Fruit fly (Drosophila melanogaster) whole organism, embryonic: ENCODE data around the gene CG14631.

ENCODE experiments used
- Abd-B ChIP-seq: fragments of 200-800 bp; sonication (Bioruptor generic); optimal IDR thresholded peaks from 2 replicates; lab custom pipeline; 2018; ENCODE audit warnings: missing biosample characterization, mild to moderate bottlenecking, missing genetic modification characterization, moderate library complexity
- Atf3 ChIP-seq: fragments of 200-800 bp; sonication (Bioruptor generic); optimal IDR thresholded peaks from 3 replicates; lab custom pipeline; 2016; ENCODE audit warnings: missing biosample characterization, missing genetic modification characterization
- Bdp1 ChIP-seq: fragments of 200-800 bp; sonication (Bioruptor generic); optimal IDR thresholded peaks from 3 replicates; lab custom pipeline; 2016; ENCODE audit warnings: missing biosample characterization, missing genetic modification characterization
- Blimp-1 ChIP-seq: fragments of 200-800 bp; sonication (Bioruptor generic); optimal IDR thresholded peaks from 3 replicates; lab custom pipeline; 2018; ENCODE audit warnings: missing biosample characterization, missing genetic modification characterization, mild to moderate bottlenecking, moderate library complexity, missing genetic modification reagents
- Bteb2 ChIP-seq: fragments of 200-800 bp; sonication (Bioruptor generic); optimal IDR thresholded peaks from 2 replicates; lab custom pipeline; 2016; ENCODE audit warnings: missing biosample characterization, missing genetic modification characterization
- CG10267 ChIP-seq: fragments of 200-800 bp; sonication (Bioruptor generic); optimal IDR thresholded peaks from 2 replicates; lab custom pipeline; 2018; ENCODE audit warnings: missing biosample characterization, mild to moderate bottlenecking, missing genetic modification characterization, moderate library complexity
- CG1233 ChIP-seq: fragments of 200-800 bp; sonication (Bioruptor generic); optimal IDR thresholded peaks from 4 replicates; lab custom pipeline; 2018; ENCODE audit warnings: missing biosample characterization, mild to moderate bottlenecking, missing genetic modification characterization
- CG13775 ChIP-seq: fragments of 200-800 bp; sonication (Bioruptor generic); optimal IDR thresholded peaks from 3 replicates; lab custom pipeline; 2017; ENCODE audit warnings: missing biosample characterization, mild to moderate bottlenecking, missing genetic modification characterization
- CG1647 ChIP-seq: fragments of 200-800 bp; sonication (Bioruptor generic); optimal IDR thresholded peaks from 3 replicates; lab custom pipeline; 2016; ENCODE audit warnings: missing biosample characterization, missing genetic modification characterization
- CG17385 ChIP-seq: fragments of 200-800 bp; sonication (Bioruptor generic); optimal IDR thresholded peaks from 3 replicates; lab custom pipeline; 2018; ENCODE audit warnings: missing biosample characterization, mild to moderate bottlenecking, missing genetic modification characterization
- CG18011 ChIP-seq: fragments of 200-800 bp; sonication (Bioruptor generic); optimal IDR thresholded peaks from 2 replicates; lab custom pipeline; 2017; ENCODE audit warnings: missing biosample characterization, missing genetic modification characterization, mild to moderate bottlenecking, moderate library complexity, missing genotype
- CG32532 ChIP-seq: fragments of 200-800 bp; sonication (Bioruptor generic); IDR thresholded peaks from 2 replicates; pipeline ENCODE4 v1.3.6; 2022; ENCODE audit warnings: missing biosample characterization, missing genetic modification characterization
- CG32772 ChIP-seq: fragments of 200-800 bp; sonication (Bioruptor generic); IDR thresholded peaks from 2 replicates; pipeline ENCODE4 v1.3.6; 2022; ENCODE audit warnings: missing biosample characterization, missing genetic modification characterization
- CG33213 ChIP-seq: fragments of 200-800 bp; sonication (Bioruptor generic); optimal IDR thresholded peaks from 3 replicates; lab custom pipeline; 2016; ENCODE audit warnings: missing biosample characterization, missing genetic modification characterization
- CG3838 ChIP-seq: fragments of 200-800 bp; sonication (Bioruptor generic); optimal IDR thresholded peaks from 3 replicates; lab custom pipeline; 2016; ENCODE audit warnings: missing biosample characterization, missing genetic modification characterization
- CG6765 ChIP-seq: fragments of 200-800 bp; sonication (Bioruptor generic); optimal IDR thresholded peaks from 3 replicates; lab custom pipeline; 2017; ENCODE audit warnings: missing biosample characterization, mild to moderate bottlenecking, missing genetic modification characterization
- CG7372 ChIP-seq: fragments of 200-800 bp; sonication (Bioruptor generic); IDR thresholded peaks from 2 replicates; pipeline ENCODE4 v1.3.6; 2022; ENCODE audit warnings: missing biosample characterization, missing genetic modification characterization
- CG9727 ChIP-seq: fragments of 200-800 bp; sonication (Bioruptor generic); optimal IDR thresholded peaks from 3 replicates; lab custom pipeline; 2017; ENCODE audit warnings: missing biosample characterization, mild to moderate bottlenecking, missing genetic modification characterization
- Deaf1 ChIP-seq: fragments of 200-800 bp; optimal IDR thresholded peaks from 3 replicates; lab custom pipeline; 2019; ENCODE audit warnings: missing biosample characterization, mild to moderate bottlenecking, missing genetic modification characterization, moderate library complexity
- Dip2 ChIP-seq: fragments of 200-800 bp; sonication (Bioruptor generic); IDR thresholded peaks from 2 replicates; pipeline ENCODE4 v1.3.6; 2022; ENCODE audit warnings: missing biosample characterization, missing genetic modification characterization
- Doc2 ChIP-seq: fragments of 200-800 bp; sonication (Bioruptor generic); IDR thresholded peaks from 2 replicates; pipeline ENCODE4 v1.3.6; 2022; ENCODE audit warnings: missing biosample characterization, missing genetic modification characterization
- Dp ChIP-seq: fragments of 200-800 bp; sonication (Bioruptor generic); optimal IDR thresholded peaks from 2 replicates; lab custom pipeline; 2018; ENCODE audit warnings: missing biosample characterization, mild to moderate bottlenecking, missing genetic modification characterization, moderate library complexity
- Dref ChIP-seq: fragments of 200-800 bp; sonication (Bioruptor generic); IDR thresholded peaks from 2 replicates; pipeline ENCODE4 v1.3.6; 2022; ENCODE audit warnings: missing biosample characterization, missing genetic modification characterization
- Fer3 ChIP-seq: fragments of 200-800 bp; sonication (Bioruptor generic); optimal IDR thresholded peaks from 2 replicates; lab custom pipeline; 2018; ENCODE audit warnings: missing biosample characterization, mild to moderate bottlenecking, missing genetic modification characterization, moderate library complexity
- Hr51 ChIP-seq, 2 experiments: fragments of 200-800 bp; sonication (Bioruptor generic); optimal IDR thresholded peaks; 2 replicates in 1 of 2; 3 replicates in 1 of 2; lab custom pipeline; 2016 to 2018; ENCODE audit warnings: missing biosample characterization in 2 of 2, missing genetic modification characterization in 2 of 2, mild to moderate bottlenecking in 1 of 2, moderate library complexity in 1 of 2
- Jarid2 ChIP-seq: fragments of 200-800 bp; sonication (Bioruptor generic); optimal IDR thresholded peaks from 3 replicates; lab custom pipeline; 2017; ENCODE audit warnings: mild to moderate bottlenecking, missing biosample characterization, missing genetic modification reagents, missing genetic modification characterization
- NC2β ChIP-seq: fragments of 200-800 bp; sonication (Bioruptor generic); optimal IDR thresholded peaks from 2 replicates; lab custom pipeline; 2016; ENCODE audit warnings: missing biosample characterization, missing genetic modification characterization
- Oaz ChIP-seq: fragments of 200-800 bp; sonication (Bioruptor generic); IDR thresholded peaks from 2 replicates; pipeline ENCODE4 v1.3.6; 2022; ENCODE audit warnings: missing biosample characterization, missing genetic modification characterization
- Ptx1 ChIP-seq: fragments of 200-800 bp; sonication (Bioruptor generic); IDR thresholded peaks from 2 replicates; pipeline ENCODE4 v1.3.6; 2022; ENCODE audit warnings: missing biosample characterization, missing genetic modification characterization
- corto ChIP-seq: fragments of 200-800 bp; sonication (Bioruptor generic); optimal IDR thresholded peaks from 2 replicates; lab custom pipeline; 2016; ENCODE audit warnings: missing biosample characterization, mild to moderate bottlenecking, missing genetic modification characterization, moderate library complexity
- da ChIP-seq: fragments of 200-800 bp; sonication (Bioruptor generic); optimal IDR thresholded peaks from 2 replicates; lab custom pipeline; 2016; ENCODE audit warnings: missing biosample characterization, missing genetic modification characterization
- dmrt11E ChIP-seq: fragments of 200-800 bp; sonication (Bioruptor generic); optimal IDR thresholded peaks from 3 replicates; lab custom pipeline; 2018; ENCODE audit warnings: missing biosample characterization, mild to moderate bottlenecking, missing genetic modification characterization, moderate library complexity
- dpn ChIP-seq, 2 experiments: fragments of 200-800 bp; sonication (Bioruptor generic); optimal IDR thresholded peaks; 3 replicates each; lab custom pipeline; 2016; ENCODE audit warnings: missing biosample characterization in 2 of 2, missing genetic modification characterization in 2 of 2
- eve ChIP-seq, 2 experiments: fragments of >200 bp; optimal IDR thresholded peaks; 2 replicates each; lab custom pipeline; 2017; ENCODE audit warnings: missing biosample characterization in 2 of 2, missing genetic modification characterization in 2 of 2
- eyg ChIP-seq: fragments of 200-800 bp; sonication (Bioruptor generic); optimal IDR thresholded peaks from 3 replicates; lab custom pipeline; 2016; ENCODE audit warnings: missing biosample characterization, missing genetic modification characterization
- klu ChIP-seq: fragments of 200-800 bp; sonication (Bioruptor generic); IDR thresholded peaks from 2 replicates; pipeline ENCODE4 v1.3.6; 2022; ENCODE audit warnings: missing biosample characterization, missing genetic modification characterization
- lbe ChIP-seq: fragments of 200-800 bp; sonication (Bioruptor generic); optimal IDR thresholded peaks from 2 replicates; lab custom pipeline; 2016; ENCODE audit warnings: missing biosample characterization, mild to moderate bottlenecking, missing genetic modification characterization
- nmo ChIP-seq: fragments of 200-800 bp; sonication (Bioruptor generic); optimal IDR thresholded peaks from 2 replicates; lab custom pipeline; 2018; ENCODE audit warnings: missing biosample characterization, mild to moderate bottlenecking, missing genetic modification characterization, moderate library complexity
- p53 ChIP-seq: fragments of 200-800 bp; sonication (Bioruptor generic); optimal IDR thresholded peaks from 2 replicates; lab custom pipeline; 2016; ENCODE audit warnings: missing biosample characterization, missing genetic modification characterization
- ranshi ChIP-seq: fragments of 200-800 bp; sonication (Bioruptor generic); IDR thresholded peaks from 2 replicates; pipeline ENCODE4 v1.3.6; 2022; ENCODE audit warnings: missing biosample characterization, missing genetic modification characterization
- sc ChIP-seq, 3 experiments: fragments of >200 bp in 2 of 3; fragments of 200-800 bp in 1 of 3; sonication (Bioruptor generic) in 1 of 3; optimal IDR thresholded peaks; 2 replicates in 2 of 3; 3 replicates in 1 of 3; lab custom pipeline; 2017; ENCODE audit warnings: mild to moderate bottlenecking in 1 of 3, missing biosample characterization in 1 of 3, missing genetic modification characterization in 1 of 3, missing genetic modification reagents in 1 of 3
- sim ChIP-seq: fragments of 200-800 bp; sonication (Bioruptor generic); IDR thresholded peaks from 2 replicates; pipeline ENCODE4 v1.3.6; 2022; ENCODE audit warnings: missing biosample characterization, missing genetic modification characterization
- sisA ChIP-seq: fragments of 200-800 bp; sonication (Bioruptor generic); IDR thresholded peaks from 2 replicates; pipeline ENCODE4 v1.3.6; 2022; ENCODE audit warnings: missing biosample characterization, missing genetic modification characterization
- slbo ChIP-seq: fragments of 200-800 bp; sonication (Bioruptor generic); IDR thresholded peaks from 2 replicates; pipeline ENCODE4 v1.3.6; 2022; ENCODE audit warnings: missing biosample characterization, missing genetic modification characterization
- sr ChIP-seq: fragments of 200-800 bp; sonication (Bioruptor generic); IDR thresholded peaks from 3 replicates; pipeline ENCODE4 v1.3.6; 2022; ENCODE audit warnings: missing biosample characterization, missing genetic modification characterization
- z ChIP-seq: fragments of 200-800 bp; sonication (Bioruptor generic); IDR thresholded peaks from 3 replicates; pipeline ENCODE4 v1.3.6; 2022; ENCODE audit warnings: missing biosample characterization, missing genetic modification characterization
- zfh1 ChIP-seq: fragments of 200-800 bp; sonication (Bioruptor generic); IDR thresholded peaks from 3 replicates; pipeline ENCODE4 v1.3.6; 2022; ENCODE audit warnings: missing biosample characterization, missing genetic modification characterization

CG14631 gene

DNA sequence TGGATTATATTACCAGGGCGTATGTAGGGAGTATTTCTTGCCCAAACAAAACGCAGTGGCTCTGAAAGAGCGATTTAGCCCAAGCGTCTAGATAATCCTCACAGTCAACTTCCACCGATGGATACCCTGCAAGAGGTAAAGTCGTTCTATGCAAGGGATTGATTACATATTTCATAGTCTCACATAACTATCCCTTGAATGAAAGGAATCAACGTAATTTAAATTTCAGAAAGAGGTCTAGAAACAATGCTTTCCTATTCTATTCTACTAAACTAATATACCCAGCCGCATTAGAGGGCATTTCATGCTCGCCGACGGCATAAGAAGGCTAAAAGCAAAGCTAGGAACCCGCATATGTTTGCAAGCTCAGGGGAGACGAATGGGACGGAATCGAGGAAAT is 45.0 kb upstream of the CG14631 start (continued):
- TF ChIP-seq Atf3 (GFP tag; lab: Kevin White, UChicago) = no peak
- TF ChIP-seq CG32532 (GFP tag; lab: Robert Waterston, UW) = peak; percentile 29; the same call in 1 of the 2 replicates
- peak; percentile 57 for TF ChIP-seq Ptx1 (GFP tag; lab: Robert Waterston, UW)
- peak; percentile 31; the same call in 1 of the 2 replicates for TF ChIP-seq CG32772 (GFP tag; lab: Robert Waterston, UW)
- TF ChIP-seq sr (GFP tag; lab: Robert Waterston, UW) = no peak
- peak; percentile 19 for TF ChIP-seq CG17385 (GFP tag; lab: Kevin White, UChicago)

DNA sequence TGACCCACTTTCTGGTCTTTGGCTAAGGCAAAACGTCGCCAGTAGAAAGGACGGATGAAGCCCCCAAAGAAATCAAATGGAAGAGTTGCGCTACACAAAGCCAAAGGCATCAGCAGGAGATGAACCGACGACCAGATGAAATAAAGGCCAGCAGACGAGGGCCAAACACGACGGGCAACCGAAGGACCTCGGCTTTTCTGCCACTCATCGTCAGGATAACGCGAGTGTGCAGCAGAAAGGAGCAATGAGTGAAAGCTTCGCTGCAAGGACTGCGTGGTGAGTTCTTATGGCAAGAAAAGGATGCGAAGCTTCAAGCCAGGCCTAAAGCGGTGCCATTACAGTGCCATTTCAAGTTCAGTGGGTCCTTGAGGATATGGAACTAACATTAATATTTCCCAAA is 25.9 kb upstream of the CG14631 start:
- TF ChIP-seq NC2β (GFP tag; lab: Kevin White, UChicago) = no peak
- no peak for TF ChIP-seq eyg (GFP tag; lab: Kevin White, UChicago)
- TF ChIP-seq Fer3 (tag; lab: Kevin White, UChicago) = no peak
- TF ChIP-seq CG3838 (GFP tag; lab: Kevin White, UChicago) = no peak
- no peak for TF ChIP-seq sisA (GFP tag; lab: Robert Waterston, UW)
- no peak for TF ChIP-seq corto
- no peak for TF ChIP-seq CG13775 (GFP tag; lab: Kevin White, UChicago)
- peak; percentile 87 for TF ChIP-seq Deaf1
- TF ChIP-seq eve (GFP tag; optimal IDR thresholded peaks at IDR 0.05; lab: Kevin White, UChicago) = no peak
- peak; percentile 80 for TF ChIP-seq z (GFP tag; lab: Robert Waterston, UW)
- TF ChIP-seq Bdp1 (GFP tag; lab: Kevin White, UChicago) = no peak
- TF ChIP-seq Oaz (GFP tag; lab: Robert Waterston, UW) = no peak
- TF ChIP-seq zfh1 (GFP tag; lab: Robert Waterston, UW) = no peak
- TF ChIP-seq CG33213 (GFP tag; lab: Kevin White, UChicago) = no peak
- TF ChIP-seq CG18011 = no peak
- no peak for TF ChIP-seq Jarid2 (GFP tag; lab: Kevin White, UChicago)
- TF ChIP-seq sc (optimal IDR thresholded peaks at IDR 0.05; lab: Kevin White, UChicago) = no peak
- TF ChIP-seq sc (GFP tag; optimal IDR thresholded peaks at IDR 0.05; lab: Kevin White, UChicago) = no peak
- TF ChIP-seq, all 482 proteins: peak for 2

DNA sequence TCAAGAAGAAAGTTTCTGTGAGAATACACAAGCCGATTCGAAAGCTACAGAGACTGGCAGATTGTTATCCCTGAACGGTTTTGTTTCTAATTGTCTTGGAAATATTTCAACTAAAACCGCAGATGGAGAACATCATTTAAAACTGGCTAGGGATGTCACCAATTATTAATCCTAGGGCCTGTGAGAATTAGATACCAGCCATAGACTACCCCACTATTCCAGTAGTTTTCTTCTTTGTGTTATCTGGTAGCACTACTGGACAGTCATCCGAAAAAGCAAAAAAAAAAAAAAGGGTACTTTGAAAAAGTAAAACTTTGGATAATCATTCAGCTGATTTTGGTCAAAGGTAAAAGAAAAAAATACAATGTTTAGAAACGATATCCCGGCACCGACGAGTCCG is 21.6 kb upstream of the CG14631 start, which contains the start of gene CG18823:
CG18823 (plus strand) TSS at position 301 of the 400 bp plus-strand sequence.
- no peak for TF ChIP-seq slbo
- TF ChIP-seq sim (GFP tag; lab: Robert Waterston, UW) = no peak

DNA sequence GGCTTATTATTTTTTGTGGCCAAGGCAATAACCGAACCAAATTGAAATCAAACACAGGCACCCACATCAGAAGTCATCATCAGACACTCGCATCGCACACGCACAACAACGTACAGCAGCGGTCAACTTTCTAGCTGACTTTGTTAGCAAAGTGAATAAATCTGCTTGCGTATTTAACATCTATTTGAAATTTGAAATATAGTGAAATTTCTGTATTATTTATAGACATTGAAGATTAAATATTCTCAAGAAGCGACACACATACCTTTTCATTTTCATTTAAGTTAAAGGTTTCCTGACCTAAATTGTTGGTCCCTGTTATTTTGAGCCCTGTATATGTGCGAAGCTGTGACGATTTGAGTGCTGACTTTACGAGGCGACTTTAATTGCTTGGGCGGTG is 13.0 kb upstream of the CG14631 start:
- TF ChIP-seq dmrt11E (tag; lab: Kevin White, UChicago) (no peak), Abd-B (peak; percentile 3), CG1647 (no peak), p53 (no peak), CG1233 (GFP tag; lab: Kevin White, UChicago) (no peak), lbe (no peak), Dp (GFP tag; lab: Kevin White, UChicago) (no peak), nmo (peak; percentile 11), Bteb2 (no peak), CG7372 (GFP tag; lab: Robert Waterston, UW) (no peak), Hr51 (GFP tag; optimal IDR thresholded peaks at IDR 0.05; lab: Kevin White, UChicago) (peak in 1 of 2 experiments; percentile 0), dpn (GFP tag; optimal IDR thresholded peaks at IDR 0.05; lab: Kevin White, UChicago) (no peak), Doc2 (GFP tag; lab: Robert Waterston, UW) (no peak), ranshi (GFP tag; lab: Robert Waterston, UW) (no peak), klu (GFP tag; lab: Robert Waterston, UW) (no peak), CG18011 (no peak), Dref (GFP tag; lab: Robert Waterston, UW) (no peak), Dip2 (GFP tag; lab: Robert Waterston, UW) (no peak), da (no peak), Blimp-1 (GFP tag; lab: Kevin White, UChicago) (no peak), Jarid2 (GFP tag; lab: Kevin White, UChicago) (no peak), CG6765 (no peak), CG9727 (GFP tag; lab: Kevin White, UChicago) (no peak), CG10267 (tag; lab: Kevin White, UChicago) (no peak)
